Fruit fly (Drosophila melanogaster): ENCODE results near the gene Spt7.

The Spt7 gene

dm6 chrX:17884567-17884966, 34.3 kb downstream of the Spt7 start:
- TF ChIP-seq Gug (GFP tag; IDR thresholded peaks at IDR 0.05): no peak
- no peak for TF ChIP-seq CG6792 (GFP tag; optimal IDR thresholded peaks at IDR 0.05)
- TF ChIP-seq dac (GFP tag; optimal IDR thresholded peaks at IDR 0.05): no peak
- no peak for TF ChIP-seq CG4318 (GFP tag; optimal IDR thresholded peaks at IDR 0.05)
- TF ChIP-seq CG15336 (GFP tag; IDR thresholded peaks at IDR 0.05): no peak
- no peak for TF ChIP-seq CG6163 (GFP tag; IDR thresholded peaks at IDR 0.05)
- TF ChIP-seq eg (GFP tag; IDR thresholded peaks at IDR 0.05): no peak
- TF ChIP-seq CG8119 (GFP tag; IDR thresholded peaks at IDR 0.05): no peak

- TF ChIP-seq vri (GFP tag; optimal IDR thresholded peaks at IDR 0.05): peak; percentile 21
- peak; percentile 50 for TF ChIP-seq svp (GFP tag)
- TF ChIP-seq Lpt (GFP tag; optimal IDR thresholded peaks at IDR 0.05): no peak
- TF ChIP-seq esn (GFP tag; optimal IDR thresholded peaks at IDR 0.05): no peak
Measured at dm6 chrX:17885295-17885694, 35.0 kb downstream of the Spt7 start.

dm6 chrX:17886107-17886448, 35.8 kb downstream of the Spt7 start:
- TF ChIP-seq vri (GFP tag; optimal IDR thresholded peaks at IDR 0.05): no peak
- no peak for TF ChIP-seq CG11294 (GFP tag; IDR thresholded peaks at IDR 0.05)
- TF ChIP-seq Smox (GFP tag; optimal IDR thresholded peaks at IDR 0.05): no peak
- TF ChIP-seq Eip93F (GFP tag; optimal IDR thresholded peaks at IDR 0.05): no peak
- TF ChIP-seq Ets21C (GFP tag; optimal IDR thresholded peaks at IDR 0.05): no peak
- no peak for TF ChIP-seq achi (GFP tag; optimal IDR thresholded peaks at IDR 0.05)
- TF ChIP-seq net (GFP tag; optimal IDR thresholded peaks at IDR 0.05): no peak
- TF ChIP-seq topi (GFP tag; optimal IDR thresholded peaks at IDR 0.05): no peak
- no peak for TF ChIP-seq Eip78C (GFP tag)
- TF ChIP-seq Blimp-1 (GFP tag; optimal IDR thresholded peaks at IDR 0.05): no peak
- no peak for TF ChIP-seq esn (GFP tag; optimal IDR thresholded peaks at IDR 0.05)
- no peak for TF ChIP-seq CG34406 (GFP tag; optimal IDR thresholded peaks at IDR 0.05)
- no peak for TF ChIP-seq Eip75B (GFP tag; optimal IDR thresholded peaks at IDR 0.05)
- TF ChIP-seq spab (GFP tag; optimal IDR thresholded peaks at IDR 0.05): no peak
- TF ChIP-seq Sox15 (GFP tag; optimal IDR thresholded peaks at IDR 0.05): no peak
- TF ChIP-seq pdm3 (GFP tag; optimal IDR thresholded peaks at IDR 0.05): no peak
- no peak for TF ChIP-seq CG7368 (GFP tag; optimal IDR thresholded peaks at IDR 0.05)
- TF ChIP-seq Hr38 (GFP tag; optimal IDR thresholded peaks at IDR 0.05): no peak

- TF ChIP-seq CG34406 (GFP tag; optimal IDR thresholded peaks at IDR 0.05) (peak; percentile 18), Hr4 (GFP tag; optimal IDR thresholded peaks at IDR 0.05) (peak; percentile 2), dac (GFP tag; optimal IDR thresholded peaks at IDR 0.05) (peak; percentile 56), CG8319 (GFP tag; optimal IDR thresholded peaks at IDR 0.05) (no peak), achi (GFP tag; optimal IDR thresholded peaks at IDR 0.05) (peak; percentile 8), CG10631 (GFP tag; optimal IDR thresholded peaks at IDR 0.05) (peak; percentile 16), CG7368 (GFP tag; optimal IDR thresholded peaks at IDR 0.05) (peak; percentile 12), CG3919 (GFP tag; optimal IDR thresholded peaks at IDR 0.05) (peak; percentile 15), Ets96B (tag; optimal IDR thresholded peaks at IDR 0.05) (peak; percentile 72), CG11902 (GFP tag; optimal IDR thresholded peaks at IDR 0.05) (no peak), Met (GFP tag; optimal IDR thresholded peaks at IDR 0.05) (peak; percentile 36), CG8632 (GFP tag; optimal IDR thresholded peaks at IDR 0.05) (peak; percentile 43), ss (GFP tag; optimal IDR thresholded peaks at IDR 0.05) (peak; percentile 92 to 93), topi (GFP tag; optimal IDR thresholded peaks at IDR 0.05) (peak; percentile 2), svp (GFP tag) (no peak), lz (GFP tag; optimal IDR thresholded peaks at IDR 0.05) (no peak), CG9139 (GFP tag; optimal IDR thresholded peaks at IDR 0.05) (peak; percentile 77), Gug (GFP tag; IDR thresholded peaks at IDR 0.05) (no peak; the same call in 1 of the 2 replicates), CG6276 (GFP tag; optimal IDR thresholded peaks at IDR 0.05) (peak; percentile 88), CG6163 (GFP tag; IDR thresholded peaks at IDR 0.05) (peak; percentile 66), vri (GFP tag; optimal IDR thresholded peaks at IDR 0.05) (peak; percentile 20), CG4318 (GFP tag; optimal IDR thresholded peaks at IDR 0.05) (no peak), acj6 (GFP tag; optimal IDR thresholded peaks at IDR 0.05) (no peak), fd59A (GFP tag; optimal IDR thresholded peaks at IDR 0.05) (peak; percentile 44), CG3032 (tag; optimal IDR thresholded peaks at IDR 0.05) (peak; percentile 68), fkh (GFP tag; optimal IDR thresholded peaks at IDR 0.05) (no peak), Smox (GFP tag; optimal IDR thresholded peaks at IDR 0.05) (no peak), CG11762 (GFP tag; optimal IDR thresholded peaks at IDR 0.05; ENCODE audit: insufficient read depth) (no peak), Hr38 (GFP tag; optimal IDR thresholded peaks at IDR 0.05) (no peak), pdm3 (GFP tag; optimal IDR thresholded peaks at IDR 0.05) (peak; percentile 17)
Measured at dm6 chrX:17886449-17887207, 36.4 kb downstream of the Spt7 start.
